Fruit fly (Drosophila melanogaster) whole organism, embryonic: ENCODE results near the gene Ada1-2.

Experiments
- Bgb ChIP-seq: fragments of 200-800 bp; sonication (Bioruptor generic); IDR thresholded peaks from 2 replicates; pipeline ENCODE4 v1.3.6; 2022; ENCODE audit warnings: missing biosample characterization, missing genetic modification characterization; ENCODE audit not compliant: partially characterized antibody
- CG11398 ChIP-seq: fragments of 200-800 bp; sonication (Bioruptor generic); optimal IDR thresholded peaks from 2 replicates; lab custom pipeline; 2016; ENCODE audit warnings: missing biosample characterization, missing genetic modification characterization
- CG11723 ChIP-seq: fragments of 200-800 bp; sonication (Bioruptor generic); optimal IDR thresholded peaks from 2 replicates; lab custom pipeline; 2017; ENCODE audit warnings: missing biosample characterization, mild to moderate bottlenecking, missing genetic modification characterization
- CG12744 ChIP-seq: fragments of 200-800 bp; sonication (Bioruptor generic); optimal IDR thresholded peaks from 2 replicates; lab custom pipeline; 2016; ENCODE audit warnings: missing biosample characterization, missing genetic modification characterization
- CG13424 ChIP-seq: fragments of 200-800 bp; sonication (Bioruptor generic); optimal IDR thresholded peaks from 2 replicates; lab custom pipeline; 2019; ENCODE audit warnings: missing biosample characterization, mild to moderate bottlenecking, missing genetic modification characterization, moderate library complexity
- CG13624 ChIP-seq: fragments of 200-800 bp; sonication (Bioruptor generic); optimal IDR thresholded peaks from 2 replicates; lab custom pipeline; 2016; ENCODE audit warnings: missing biosample characterization, missing genetic modification characterization
- CG16815 ChIP-seq: fragments of 200-800 bp; sonication (Bioruptor generic); optimal IDR thresholded peaks from 3 replicates; lab custom pipeline; 2017; ENCODE audit warnings: missing biosample characterization, mild to moderate bottlenecking, missing genetic modification characterization
- CG17568 ChIP-seq: fragments of 200-800 bp; sonication (Bioruptor generic); optimal IDR thresholded peaks from 2 replicates; lab custom pipeline; 2018; ENCODE audit warnings: missing biosample characterization, mild to moderate bottlenecking, missing genetic modification characterization, moderate library complexity
- CG17912 ChIP-seq: fragments of 200-800 bp; sonication (Bioruptor generic); optimal IDR thresholded peaks from 2 replicates; lab custom pipeline; 2018; ENCODE audit warnings: missing biosample characterization, mild to moderate bottlenecking, missing genetic modification characterization
- CG18599 ChIP-seq: fragments of 200-800 bp; sonication (Bioruptor generic); optimal IDR thresholded peaks from 3 replicates; lab custom pipeline; 2017; ENCODE audit warnings: missing biosample characterization, missing genetic modification characterization, mild to moderate bottlenecking, moderate library complexity, missing genetic modification reagents
- CG2678 ChIP-seq: fragments of 200-800 bp; sonication (Bioruptor generic); optimal IDR thresholded peaks from 3 replicates; lab custom pipeline; 2019; ENCODE audit warnings: missing biosample characterization, mild to moderate bottlenecking, missing genetic modification characterization, moderate library complexity
- CG31441 ChIP-seq: fragments of 200-800 bp; sonication (Bioruptor generic); IDR thresholded peaks from 2 replicates; pipeline ENCODE4 v1.3.6; 2022; ENCODE audit warnings: missing biosample characterization, missing genetic modification characterization
- CG32772 ChIP-seq: fragments of 200-800 bp; sonication (Bioruptor generic); IDR thresholded peaks from 2 replicates; pipeline ENCODE4 v1.3.6; 2022; ENCODE audit warnings: missing biosample characterization, missing genetic modification characterization
- CG33557 ChIP-seq: fragments of 200-800 bp; sonication (Bioruptor generic); optimal IDR thresholded peaks from 2 replicates; lab custom pipeline; 2019; ENCODE audit warnings: missing biosample characterization, mild to moderate bottlenecking, missing genetic modification characterization, moderate library complexity
- CG3726 ChIP-seq: fragments of 200-800 bp; sonication (Bioruptor generic); IDR thresholded peaks from 3 replicates; pipeline ENCODE4, ENCODE4 v1.3.6; 2022; ENCODE audit warnings: missing biosample characterization, missing genetic modification characterization
- CG42726 ChIP-seq: fragments of 200-800 bp; sonication (Bioruptor generic); IDR thresholded peaks from 2 replicates; pipeline ENCODE4 v1.3.6; 2022; ENCODE audit warnings: missing biosample characterization, missing genetic modification characterization; ENCODE audit not compliant: partially characterized antibody
- CG4617 ChIP-seq: fragments of 200-800 bp; sonication (Bioruptor generic); optimal IDR thresholded peaks from 3 replicates; lab custom pipeline; 2016; ENCODE audit warnings: missing biosample characterization, missing genetic modification characterization, borderline replicate concordance
- CG6654 ChIP-seq: fragments of 200-800 bp; sonication (Bioruptor generic); optimal IDR thresholded peaks from 2 replicates; lab custom pipeline; 2017; ENCODE audit warnings: missing biosample characterization, mild to moderate bottlenecking, missing genetic modification characterization
- CG6854 ChIP-seq: fragments of 200-800 bp; sonication (Bioruptor generic); optimal IDR thresholded peaks from 3 replicates; lab custom pipeline; 2017; ENCODE audit warnings: missing biosample characterization, mild to moderate bottlenecking, missing genetic modification characterization
- CG8765 ChIP-seq: fragments of 200-800 bp; sonication (Bioruptor generic); IDR thresholded peaks from 2 replicates; pipeline ENCODE4 v1.3.6; 2022; ENCODE audit warnings: missing biosample characterization, missing genetic modification characterization
- CG9437 ChIP-seq: fragments of 200-800 bp; sonication (Bioruptor generic); optimal IDR thresholded peaks from 2 replicates; lab custom pipeline; 2018; ENCODE audit warnings: missing biosample characterization, mild to moderate bottlenecking, missing genetic modification characterization
- CG9932 ChIP-seq: fragments of 200-800 bp; sonication (Bioruptor generic); IDR thresholded peaks from 2 replicates; pipeline ENCODE4 v1.3.6; 2022; ENCODE audit warnings: missing biosample characterization, missing genetic modification characterization
- Chrac-16 ChIP-seq: fragments of 200-800 bp; sonication (Bioruptor generic); optimal IDR thresholded peaks from 3 replicates; lab custom pipeline; 2016; ENCODE audit warnings: missing biosample characterization, missing genetic modification characterization
- D19B ChIP-seq: fragments of 200-800 bp; sonication (Bioruptor generic); optimal IDR thresholded peaks from 2 replicates; lab custom pipeline; 2017; ENCODE audit warnings: missing biosample characterization, mild to moderate bottlenecking, missing genetic modification characterization
- Doc3 ChIP-seq: fragments of 200-800 bp; sonication (Bioruptor generic); IDR thresholded peaks from 3 replicates; pipeline ENCODE4 v1.3.6; 2022; ENCODE audit warnings: missing biosample characterization, missing genetic modification characterization; ENCODE audit not compliant: partially characterized antibody
- HLH54F ChIP-seq: fragments of 200-800 bp; sonication (Bioruptor generic); optimal IDR thresholded peaks from 3 replicates; lab custom pipeline; 2016; ENCODE audit warnings: missing biosample characterization, missing genetic modification characterization
- Hey ChIP-seq: fragments of 200-800 bp; sonication (Bioruptor generic); optimal IDR thresholded peaks from 3 replicates; lab custom pipeline; 2018; ENCODE audit warnings: missing biosample characterization, mild to moderate bottlenecking, missing genetic modification characterization
- MBD-R2 ChIP-seq: fragments of 200-800 bp; sonication (Bioruptor generic); IDR thresholded peaks from 2 replicates; pipeline ENCODE4 v1.3.6; 2022; ENCODE audit warnings: missing biosample characterization, missing genetic modification characterization
- MTF-1 ChIP-seq: fragments of 200-800 bp; sonication (Bioruptor generic); optimal IDR thresholded peaks from 2 replicates; lab custom pipeline; 2018; ENCODE audit warnings: missing biosample characterization, mild to moderate bottlenecking, missing genetic modification characterization, borderline replicate concordance
- NC2α ChIP-seq: fragments of 200-800 bp; sonication (Bioruptor generic); optimal IDR thresholded peaks from 2 replicates; lab custom pipeline; 2016; ENCODE audit warnings: missing biosample characterization, missing genetic modification characterization
- Scr ChIP-seq: fragments of 200-800 bp; sonication (Bioruptor generic); IDR thresholded peaks from 2 replicates; pipeline ENCODE4 v1.3.6; 2022; ENCODE audit warnings: missing biosample characterization, missing genetic modification characterization; ENCODE audit not compliant: partially characterized antibody
- Six4 ChIP-seq: fragments of 200-800 bp; sonication (Bioruptor generic); optimal IDR thresholded peaks from 2 replicates; lab custom pipeline; 2016; ENCODE audit warnings: missing biosample characterization, missing genetic modification characterization
- Xbp1 ChIP-seq: fragments of 200-800 bp; sonication (Bioruptor generic); optimal IDR thresholded peaks from 3 replicates; lab custom pipeline; 2016; ENCODE audit warnings: missing biosample characterization, mild to moderate bottlenecking, missing genetic modification characterization
- bbx ChIP-seq: fragments of 200-800 bp; sonication (Bioruptor generic); IDR thresholded peaks from 2 replicates; pipeline ENCODE4 v1.3.6; 2022; ENCODE audit warnings: missing biosample characterization, missing genetic modification characterization; ENCODE audit not compliant: partially characterized antibody
- bigmax ChIP-seq: fragments of 200-800 bp; sonication (Bioruptor generic); optimal IDR thresholded peaks from 2 replicates; lab custom pipeline; 2018; ENCODE audit warnings: missing biosample characterization, mild to moderate bottlenecking, missing genetic modification characterization
- br ChIP-seq: fragments of >200 bp; optimal IDR thresholded peaks from 2 replicates; lab custom pipeline; 2017
- cg ChIP-seq: fragments of 200-800 bp; sonication (Bioruptor generic); optimal IDR thresholded peaks from 3 replicates; lab custom pipeline; 2019; ENCODE audit warnings: missing biosample characterization, mild to moderate bottlenecking, missing genetic modification characterization, moderate library complexity
- crc ChIP-seq: fragments of 200-800 bp; sonication (Bioruptor generic); optimal IDR thresholded peaks from 2 replicates; lab custom pipeline; 2016; ENCODE audit warnings: missing biosample characterization, missing genetic modification characterization
- crp ChIP-seq, 2 experiments: fragments of 200-800 bp; sonication (Bioruptor generic); optimal IDR thresholded peaks; 2 replicates in 1 of 2; 3 replicates in 1 of 2; lab custom pipeline; 2017; ENCODE audit warnings: missing biosample characterization in 2 of 2, missing genetic modification characterization in 2 of 2, mild to moderate bottlenecking in 1 of 2, moderate library complexity in 1 of 2
- en ChIP-seq: fragments of 200-800 bp; sonication (Bioruptor generic); optimal IDR thresholded peaks from 2 replicates; lab custom pipeline; 2016; ENCODE audit warnings: missing biosample characterization, missing genetic modification characterization
- fd64A ChIP-seq: fragments of 200-800 bp; sonication (Bioruptor generic); optimal IDR thresholded peaks from 3 replicates; lab custom pipeline; 2018; ENCODE audit warnings: missing biosample characterization, mild to moderate bottlenecking, missing genetic modification characterization
- gcm ChIP-seq: fragments of 200-800 bp; sonication (Bioruptor generic); optimal IDR thresholded peaks from 2 replicates; lab custom pipeline; 2019; ENCODE audit warnings: missing biosample characterization, mild to moderate bottlenecking, missing genetic modification characterization, moderate library complexity
- gsb-n ChIP-seq: fragments of 200-800 bp; sonication (Bioruptor generic); optimal IDR thresholded peaks from 3 replicates; lab custom pipeline; 2018; ENCODE audit warnings: missing biosample characterization, mild to moderate bottlenecking, missing genetic modification characterization
- mld ChIP-seq: fragments of 200-800 bp; sonication (Bioruptor generic); IDR thresholded peaks from 3 replicates; pipeline ENCODE4 v1.3.6; 2022; ENCODE audit warnings: missing biosample characterization, missing genetic modification characterization; ENCODE audit not compliant: partially characterized antibody
- nerfin-2 ChIP-seq: fragments of 200-800 bp; sonication (Bioruptor generic); IDR thresholded peaks from 2 replicates; pipeline ENCODE4 v1.3.6; 2022; ENCODE audit warnings: missing biosample characterization, missing genetic modification characterization; ENCODE audit not compliant: partially characterized antibody
- pho ChIP-seq: fragments of 200-800 bp; sonication (Bioruptor generic); optimal IDR thresholded peaks from 2 replicates; lab custom pipeline; 2016; ENCODE audit warnings: missing biosample characterization, missing genetic modification characterization
- ranshi ChIP-seq: fragments of 200-800 bp; sonication (Bioruptor generic); IDR thresholded peaks from 2 replicates; pipeline ENCODE4 v1.3.6; 2022; ENCODE audit warnings: missing biosample characterization, missing genetic modification characterization
- sna ChIP-seq: fragments of 200-800 bp; sonication (Bioruptor generic); IDR thresholded peaks from 2 replicates; pipeline ENCODE4 v1.3.6; 2022; ENCODE audit warnings: missing biosample characterization, missing genetic modification characterization; ENCODE audit not compliant: partially characterized antibody
- sqz ChIP-seq: fragments of 200-800 bp; sonication (Bioruptor generic); optimal IDR thresholded peaks from 3 replicates; lab custom pipeline; 2018; ENCODE audit warnings: missing biosample characterization, mild to moderate bottlenecking, missing genetic modification characterization
- vfl ChIP-seq: fragments of 200-800 bp; sonication (Bioruptor generic); optimal IDR thresholded peaks from 2 replicates; lab custom pipeline; 2016; ENCODE audit warnings: missing biosample characterization, missing genetic modification characterization
- z ChIP-seq: fragments of 200-800 bp; sonication (Bioruptor generic); IDR thresholded peaks from 3 replicates; pipeline ENCODE4 v1.3.6; 2022; ENCODE audit warnings: missing biosample characterization, missing genetic modification characterization

Ada1-2 gene

DNA sequence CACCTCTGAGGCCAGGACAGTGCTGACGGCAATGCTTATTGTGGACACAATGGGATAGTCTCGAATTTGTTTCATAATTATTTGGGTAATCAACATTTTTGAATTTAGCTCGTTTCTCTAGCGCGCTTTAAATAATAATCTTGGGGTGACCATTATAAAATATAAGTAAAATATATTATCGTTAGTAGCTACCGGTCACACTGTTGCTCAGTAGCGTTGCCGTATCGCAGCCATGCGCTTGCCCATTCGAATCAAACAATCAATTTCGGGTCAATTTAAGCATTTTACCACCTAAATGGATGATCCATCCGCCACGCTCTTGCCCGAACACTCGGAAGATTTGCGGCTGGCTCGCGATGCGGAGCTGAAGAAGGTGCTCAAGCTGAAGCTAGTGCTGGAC is 3.0 kb upstream of the Ada1-2 start, which contains the start of the genes zuc and dgt2 (continued):
- TF ChIP-seq gsb-n (tag; lab: Kevin White, UChicago) (no peak), vfl (GFP tag; lab: Kevin White, UChicago) (no peak), CG11723 (GFP tag; lab: Kevin White, UChicago) (no peak), mld (GFP tag; lab: Robert Waterston, UW) (no peak), CG8765 (GFP tag; lab: Robert Waterston, UW) (no peak), Scr (GFP tag; lab: Robert Waterston, UW) (peak; percentile 25), en (no peak), nerfin-2 (GFP tag; lab: Robert Waterston, UW) (no peak), Xbp1 (GFP tag; lab: Kevin White, UChicago) (no peak), CG18599 (GFP tag; lab: Kevin White, UChicago) (no peak), HLH54F (no peak), Bgb (GFP tag; lab: Robert Waterston, UW) (no peak), ranshi (GFP tag; lab: Robert Waterston, UW) (peak; percentile 91), CG13424 (no peak), CG32772 (GFP tag; lab: Robert Waterston, UW) (no peak), CG6854 (GFP tag; lab: Kevin White, UChicago) (no peak), CG2678 (tag; lab: Kevin White, UChicago) (no peak), CG13624 (no peak), fd64A (no peak), br (no peak), Six4 (GFP tag; lab: Kevin White, UChicago) (no peak), CG17568 (GFP tag; lab: Kevin White, UChicago) (no peak), pho (GFP tag; lab: Kevin White, UChicago) (no peak), CG9437 (GFP tag; lab: Kevin White, UChicago) (no peak), D19B (no peak), CG17912 (no peak), crp (GFP tag; optimal IDR thresholded peaks at IDR 0.05; lab: Kevin White, UChicago) (no peak), bigmax (GFP tag; lab: Kevin White, UChicago) (no peak), CG9932 (GFP tag; lab: Robert Waterston, UW) (no peak), gcm (GFP tag; lab: Kevin White, UChicago) (no peak), CG3726 (GFP tag; lab: Robert Waterston, UW) (no peak), MBD-R2 (GFP tag; lab: Robert Waterston, UW) (peak; percentile 71), CG6654 (no peak), CG11398 (GFP tag; lab: Kevin White, UChicago) (no peak), CG33557 (GFP tag; lab: Kevin White, UChicago) (no peak), CG16815 (GFP tag; lab: Kevin White, UChicago) (no peak), cg (GFP tag; lab: Kevin White, UChicago) (no peak), Doc3 (GFP tag; lab: Robert Waterston, UW) (no peak; the same call in 2 of the 3 replicates), CG4617 (GFP tag; lab: Kevin White, UChicago) (peak; percentile 76), Hey (no peak), MTF-1 (no peak), z (no peak), CG42726 (GFP tag; lab: Robert Waterston, UW) (no peak), crc (GFP tag; lab: Kevin White, UChicago) (no peak), bbx (GFP tag; lab: Robert Waterston, UW) (peak; percentile 44; the same call in 1 of the 2 replicates), sna (GFP tag; lab: Robert Waterston, UW) (no peak), Chrac-16 (GFP tag; lab: Kevin White, UChicago) (no peak), CG31441 (GFP tag; lab: Robert Waterston, UW) (no peak), NC2α (GFP tag; lab: Kevin White, UChicago) (no peak), sqz (GFP tag; lab: Kevin White, UChicago) (no peak), CG12744 (no peak)
